Worm (Caenorhabditis elegans) whole organism, mixed stage, embryonic: ENCODE measurements around the gene C04H5.7.

ENCODE experiments used
- M03D4.4 ChIP-seq: sonication (generic microtip); optimal IDR thresholded peaks from 2 replicates; lab custom pipeline; 2017; ENCODE audit warnings: mild to moderate bottlenecking, missing genetic modification characterization, missing compliant biosample characterization
- bed-3 ChIP-seq: fragments of 200-800 bp; sonication (Bioruptor generic); optimal IDR thresholded peaks from 3 replicates; lab custom pipeline; 2018; ENCODE audit warnings: mild to moderate bottlenecking, missing genetic modification characterization, moderate library complexity, missing compliant biosample characterization
- blmp-1 ChIP-seq: fragments of 150-350 bp; optimal IDR thresholded peaks from 2 replicates; lab custom pipeline; 2014; ENCODE audit warnings: missing biosample characterization, missing genetic modification characterization
- ceh-39 ChIP-seq: fragments of 150-350 bp; optimal IDR thresholded peaks from 2 replicates; lab custom pipeline; 2014; ENCODE audit warnings: missing biosample characterization, missing genetic modification characterization
- ceh-43 ChIP-seq: fragments of 200-800 bp; sonication (Bioruptor generic); optimal IDR thresholded peaks from 2 replicates; lab custom pipeline; 2018; ENCODE audit warnings: mild to moderate bottlenecking, missing genetic modification characterization, moderate library complexity, missing compliant biosample characterization
- ces-1 ChIP-seq: fragments of 150-350 bp; optimal IDR thresholded peaks from 2 replicates; lab custom pipeline; 2014; ENCODE audit warnings: missing biosample characterization, missing genetic modification reagents, missing genetic modification characterization
- cnd-1 ChIP-seq: fragments of 200-800 bp; sonication (Bioruptor generic); optimal IDR thresholded peaks from 2 replicates; lab custom pipeline; 2018; ENCODE audit warnings: mild to moderate bottlenecking, missing genetic modification characterization, missing compliant biosample characterization
- drap-1 ChIP-seq: fragments of 200-800 bp; sonication (Bioruptor generic); optimal IDR thresholded peaks from 3 replicates; lab custom pipeline; 2018; ENCODE audit warnings: mild to moderate bottlenecking, missing genetic modification characterization, missing compliant biosample characterization
- elt-1 ChIP-seq: sonication (generic microtip); optimal IDR thresholded peaks from 2 replicates; lab custom pipeline; 2017; ENCODE audit warnings: missing genetic modification characterization, mild to moderate bottlenecking, missing compliant biosample characterization, antibody characterized with exemption, moderate library complexity, borderline replicate concordance; ENCODE audit not compliant: insufficient read depth
- elt-3 ChIP-seq: fragments of 150-350 bp; optimal IDR thresholded peaks from 2 replicates; lab custom pipeline; 2014; ENCODE audit warnings: missing biosample characterization, missing genetic modification characterization
- flh-1 ChIP-seq: fragments of 200-800 bp; sonication (Bioruptor generic); optimal IDR thresholded peaks from 2 replicates; lab custom pipeline; 2018; ENCODE audit warnings: mild to moderate bottlenecking, missing genetic modification characterization, moderate library complexity, missing compliant biosample characterization
- hlh-1 ChIP-seq: fragments of 150-350 bp; optimal IDR thresholded peaks from 2 replicates; lab custom pipeline; 2014; ENCODE audit warnings: missing biosample characterization, missing genetic modification reagents, missing genetic modification characterization
- lin-32 ChIP-seq: fragments of 200-800 bp; sonication (Bioruptor generic); optimal IDR thresholded peaks from 2 replicates; lab custom pipeline; 2018; ENCODE audit warnings: mild to moderate bottlenecking, missing genetic modification characterization, missing compliant biosample characterization
- lsy-2 ChIP-seq: fragments of 150-350 bp; optimal IDR thresholded peaks from 2 replicates; lab custom pipeline; 2014; ENCODE audit warnings: missing biosample characterization, missing genetic modification characterization
- mab-5 ChIP-seq: fragments of 150-350 bp; optimal IDR thresholded peaks from 2 replicates; lab custom pipeline; 2014; ENCODE audit warnings: missing biosample characterization, missing genetic modification characterization
- mep-1 ChIP-seq: fragments of 150-350 bp; optimal IDR thresholded peaks from 2 replicates; lab custom pipeline; 2017; ENCODE audit warnings: missing biosample characterization, missing genetic modification reagents, missing genetic modification characterization, inconsistent platforms
- nhr-12 ChIP-seq: fragments of 150-350 bp; optimal IDR thresholded peaks from 2 replicates; lab custom pipeline; 2014; ENCODE audit warnings: missing biosample characterization, missing genetic modification characterization
- nhr-2 ChIP-seq: fragments of 150-350 bp; optimal IDR thresholded peaks from 2 replicates; lab custom pipeline; 2014; ENCODE audit warnings: missing biosample characterization, missing genetic modification characterization
- nhr-237 ChIP-seq: fragments of 150-350 bp; optimal IDR thresholded peaks from 2 replicates; lab custom pipeline; 2014; ENCODE audit warnings: missing biosample characterization, missing genetic modification characterization
- nhr-28 ChIP-seq: fragments of 150-350 bp; optimal IDR thresholded peaks from 2 replicates; lab custom pipeline; 2014; ENCODE audit warnings: missing biosample characterization, missing genetic modification characterization
- nhr-76 ChIP-seq: sonication (generic microtip); optimal IDR thresholded peaks from 2 replicates; lab custom pipeline; 2017; ENCODE audit warnings: missing biosample characterization, missing genetic modification characterization
- pha-4 ChIP-seq: fragments of 150-350 bp; optimal IDR thresholded peaks from 2 replicates; lab custom pipeline; 2018; ENCODE audit warnings: missing biosample characterization, missing genetic modification reagents, missing genetic modification characterization
- sem-2 ChIP-seq: fragments of 200-800 bp; sonication (Bioruptor generic); optimal IDR thresholded peaks from 2 replicates; lab custom pipeline; 2018; ENCODE audit warnings: mild to moderate bottlenecking, missing genetic modification characterization, missing compliant biosample characterization
- snpc-4 ChIP-seq: fragments of 150-350 bp; optimal IDR thresholded peaks from 2 replicates; lab custom pipeline; 2014; ENCODE audit warnings: missing biosample characterization, missing genetic modification characterization
- sptf-1 ChIP-seq: sonication (generic microtip); optimal IDR thresholded peaks from 2 replicates; lab custom pipeline; 2017; ENCODE audit warnings: mild to moderate bottlenecking, missing genetic modification characterization, moderate library complexity, missing compliant biosample characterization
- unc-39 ChIP-seq: fragments of 150-350 bp; optimal IDR thresholded peaks from 2 replicates; lab custom pipeline; 2014; ENCODE audit warnings: missing biosample characterization, missing genetic modification characterization
- unc-62 ChIP-seq: fragments of 150-350 bp; optimal IDR thresholded peaks from 2 replicates; lab custom pipeline; 2014; ENCODE audit warnings: missing biosample characterization, missing genetic modification reagents, missing genetic modification characterization
- zip-8 ChIP-seq: fragments of 150-350 bp; optimal IDR thresholded peaks from 2 replicates; lab custom pipeline; 2014; ENCODE audit warnings: missing biosample characterization, missing genetic modification characterization

The C04H5.7 gene

ce11 chrII:14582206-14582605 lies 44.5 kb downstream of the C04H5.7 start, which contains the start of gene C01G12.3:
C01G12.3 (minus strand) TSS chrII:14582306.
- TF ChIP-seq nhr-12 (tag; lab: Kevin White, UChicago) (no peak), cnd-1 (tag; lab: Kevin White, UChicago) (no peak), nhr-28 (no peak), lsy-2 (no peak), zip-8 (tag; lab: Kevin White, UChicago) (no peak), ceh-39 (tag; lab: Kevin White, UChicago) (no peak), unc-62 (no peak), pha-4 (tag; lab: Kevin White, UChicago) (no peak), mab-5 (tag; lab: Kevin White, UChicago) (no peak), drap-1 (GFP tag; lab: Kevin White, UChicago) (no peak), hlh-1 (tag; lab: Kevin White, UChicago) (no peak), nhr-2 (tag; lab: Kevin White, UChicago) (no peak)

- TF ChIP-seq lsy-2 (no peak), unc-62 (no peak), nhr-237 (tag; lab: Kevin White, UChicago) (no peak), lin-32 (GFP tag; lab: Kevin White, UChicago) (no peak), ceh-43 (GFP tag; lab: Kevin White, UChicago) (no peak), bed-3 (no peak), flh-1 (no peak), sem-2 (GFP tag; lab: Kevin White, UChicago) (no peak), sptf-1 (tag; lab: Kevin White, UChicago) (no peak)
These were observed 49.7 kb downstream of the C04H5.7 start, which contains the start of gene C01G12.5 for ce11 chrII:14587407-14587806. C01G12.5 (minus strand) TSS chrII:14587507.

- TF ChIP-seq elt-1 (no peak), ces-1 (GFP tag; lab: Kevin White, UChicago) (no peak), M03D4.4 (tag; lab: Kevin White, UChicago) (no peak), elt-3 (tag; lab: Kevin White, UChicago) (no peak), mep-1 (no peak), bed-3 (no peak), nhr-76 (tag; lab: Kevin White, UChicago) (no peak), unc-39 (tag; lab: Kevin White, UChicago) (no peak), blmp-1 (tag; lab: Kevin White, UChicago) (no peak), nhr-28 (no peak), snpc-4 (no peak), unc-62 (no peak), lin-32 (GFP tag; lab: Kevin White, UChicago) (no peak), flh-1 (no peak)
- TF ChIP-seq, all 35 proteins: peak for 0
These were observed 50.4 kb downstream of the C04H5.7 start, which contains the start of gene nspb-10 for ce11 chrII:14588162-14588561. nspb-10 (minus strand) TSS chrII:14588262.
